Fruit fly (Drosophila melanogaster) whole organism: ENCODE measurements around the gene CG11134.

Source experiments
- CG8478 ChIP-seq: fragments of >200 bp; optimal IDR thresholded peaks from 2 replicates; lab custom pipeline; 2018; ENCODE audit warnings: inconsistent platforms
- Dll ChIP-seq: fragments of >200 bp; optimal IDR thresholded peaks from 2 replicates; lab custom pipeline; 2017
- EcR ChIP-seq, 2 experiments: fragments of >200 bp; optimal IDR thresholded peaks; 2 replicates each; lab custom pipeline; 2017; ENCODE audit warnings: missing biosample characterization in 2 of 2, missing genetic modification characterization in 2 of 2, missing genetic modification reagents in 2 of 2
- pan ChIP-seq: fragments of >200 bp; optimal IDR thresholded peaks from 2 replicates; lab custom pipeline; 2017
- usp ChIP-seq: fragments of >200 bp; optimal IDR thresholded peaks from 2 replicates; lab custom pipeline; 2017; ENCODE audit warnings: missing biosample characterization, missing genetic modification characterization, mixed read lengths

DNA sequence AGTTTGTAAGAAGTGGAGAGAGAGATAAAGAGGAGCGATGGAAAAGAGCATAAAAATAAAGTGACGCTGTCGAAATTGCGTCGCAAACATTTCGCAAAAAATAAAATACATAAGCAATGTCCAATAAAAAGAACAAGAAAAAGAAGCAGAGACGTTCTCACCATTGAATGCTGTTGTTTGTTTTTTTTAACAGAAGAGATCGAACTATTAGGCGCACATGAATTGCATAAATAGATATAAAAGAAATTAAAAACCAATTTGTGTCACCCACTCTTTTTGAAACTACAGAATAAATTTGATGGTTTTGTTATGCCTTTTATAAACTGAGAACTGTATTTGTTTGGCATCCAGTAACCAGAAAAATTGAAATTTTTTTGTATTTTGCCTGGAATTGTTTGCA lies 16.0 kb downstream of the CG11134 start:
- TF ChIP-seq CG8478 (lab: Kevin White, UChicago) (no peak), pan (lab: Kevin White, UChicago) (no peak), Dll (no peak), usp (GFP tag; lab: Kevin White, UChicago) (no peak), EcR (GFP tag; optimal IDR thresholded peaks at IDR 0.05; lab: Kevin White, UChicago) (no peak)
